Worm (Caenorhabditis elegans) whole organism, L1 larva: ENCODE data around the gene K10D11.6.

Experiments
- ama-1 ChIP-seq: fragments of 150-350 bp; optimal IDR thresholded peaks from 2 replicates; lab custom pipeline; 2014
- ceh-82 ChIP-seq, 3 experiments: fragments of 150-350 bp in 1 of 3; sonication (generic microtip) in 2 of 3; optimal IDR thresholded peaks; 2 replicates each; lab custom pipeline; 2014 to 2017; ENCODE audit warnings: missing biosample characterization in 3 of 3, missing genetic modification characterization in 3 of 3
- fkh-4 ChIP-seq: sonication (generic microtip); optimal IDR thresholded peaks from 2 replicates; lab custom pipeline; 2016; ENCODE audit warnings: missing compliant biosample characterization, missing genetic modification characterization, borderline replicate concordance
- nhr-11 ChIP-seq: fragments of 150-350 bp; optimal IDR thresholded peaks from 2 replicates; lab custom pipeline; 2014; ENCODE audit warnings: missing biosample characterization, missing genetic modification characterization
- nhr-76 ChIP-seq: sonication (generic microtip); optimal IDR thresholded peaks from 2 replicates; lab custom pipeline; 2017; ENCODE audit warnings: missing biosample characterization, missing genetic modification characterization
- nhr-90 ChIP-seq: sonication (generic microtip); optimal IDR thresholded peaks from 2 replicates; lab custom pipeline; 2016; ENCODE audit warnings: mild to moderate bottlenecking, missing genetic modification characterization, missing compliant biosample characterization; ENCODE audit not compliant: poor library complexity
- pax-3 ChIP-seq: fragments of 200-800 bp; sonication (Bioruptor generic); optimal IDR thresholded peaks from 2 replicates; lab custom pipeline; 2018; ENCODE audit warnings: mild to moderate bottlenecking, missing genetic modification characterization, moderate library complexity, missing compliant biosample characterization
- pqm-1 ChIP-seq: sonication (generic microtip); optimal IDR thresholded peaks from 3 replicates; lab custom pipeline; 2017; ENCODE audit warnings: missing biosample characterization, missing genetic modification characterization
- rnt-1 ChIP-seq: sonication (generic microtip); optimal IDR thresholded peaks from 2 replicates; lab custom pipeline; 2016; ENCODE audit warnings: mild to moderate bottlenecking, missing genetic modification characterization, moderate library complexity, missing compliant biosample characterization
- snu-23 ChIP-seq: sonication (generic microtip); optimal IDR thresholded peaks from 2 replicates; lab custom pipeline; 2016; ENCODE audit warnings: missing genetic modification characterization, missing compliant biosample characterization
- unc-62 ChIP-seq: fragments of 150-350 bp; optimal IDR thresholded peaks from 2 replicates; lab custom pipeline; 2014; ENCODE audit warnings: missing biosample characterization, missing genetic modification reagents, missing genetic modification characterization
- vab-15 ChIP-seq: sonication (generic microtip); optimal IDR thresholded peaks from 2 replicates; lab custom pipeline; 2017; ENCODE audit warnings: missing genotype, mild to moderate bottlenecking, missing genetic modification characterization, missing compliant biosample characterization
- ztf-11 ChIP-seq, 2 experiments: sonication (generic microtip); optimal IDR thresholded peaks; 2 replicates each; lab custom pipeline; 2016 to 2017; ENCODE audit warnings: missing genetic modification characterization in 2 of 2, missing biosample characterization in 1 of 2, missing compliant biosample characterization in 1 of 2

DNA sequence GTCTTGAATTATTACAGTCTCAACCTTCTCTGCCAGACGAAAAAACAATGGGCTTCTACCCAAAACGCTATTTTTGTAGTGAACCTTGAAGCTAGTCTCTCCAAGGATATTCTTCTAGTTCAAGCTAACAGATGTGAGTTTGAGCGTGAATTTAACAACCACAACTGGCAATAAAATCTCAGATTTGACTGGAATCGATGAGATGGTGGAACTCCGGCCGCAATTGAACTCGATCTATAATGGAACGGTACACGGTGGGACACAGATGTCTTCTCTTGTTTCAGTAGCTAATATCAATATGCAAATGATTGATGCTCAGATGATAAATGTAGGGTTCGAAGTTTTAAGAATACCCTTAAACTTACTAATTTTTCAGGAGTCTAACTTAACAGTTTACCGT lies 11.6 kb downstream of the K10D11.6 start:
- TF ChIP-seq vab-15 (tag; lab: Kevin White, UChicago) (no peak), nhr-11 (no peak), nhr-90 (tag; lab: Kevin White, UChicago) (no peak), ama-1 (no peak), snu-23 (GFP tag; lab: Kevin White, UChicago) (no peak), pax-3 (tag; lab: Kevin White, UChicago) (no peak), ceh-82 (tag; optimal IDR thresholded peaks at IDR 0.05; lab: Kevin White, UChicago) (no peak), rnt-1 (tag; lab: Kevin White, UChicago) (no peak), unc-62 (GFP tag; lab: Kevin White, UChicago) (no peak), fkh-4 (tag; lab: Kevin White, UChicago) (no peak), pqm-1 (tag; lab: Kevin White, UChicago) (no peak), ztf-11 (tag; optimal IDR thresholded peaks at IDR 0.05; lab: Kevin White, UChicago) (no peak), nhr-76 (tag; lab: Kevin White, UChicago) (no peak)
